Fruit fly (Drosophila melanogaster): ENCODE measurements around the gene CG42857.

DNA sequence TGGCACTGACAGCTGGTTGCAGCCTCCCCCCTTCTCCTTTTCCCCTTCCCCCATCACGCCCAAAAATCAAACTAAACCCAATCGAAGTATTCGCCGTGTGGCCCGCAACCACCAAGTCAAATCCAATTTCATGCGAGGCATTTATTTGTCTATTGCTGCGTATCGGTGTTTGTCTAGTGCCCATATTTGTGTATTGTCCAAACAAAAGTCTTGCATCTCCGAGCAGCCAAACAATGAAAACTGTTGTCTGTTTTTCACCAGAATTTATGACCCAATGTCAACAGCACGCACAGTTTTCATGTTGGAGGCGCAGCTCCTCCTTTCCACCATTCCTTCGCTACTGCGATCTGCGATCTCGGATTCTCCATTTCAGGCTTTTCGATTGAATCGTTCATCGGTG lies 49.0 kb upstream of the CG42857 start:
- no peak for TF ChIP-seq Abd-B (GFP tag; optimal IDR thresholded peaks at IDR 0.05)
- no peak for TF ChIP-seq tai (GFP tag; optimal IDR thresholded peaks at IDR 0.05)
- TF ChIP-seq Hnf4 (GFP tag; optimal IDR thresholded peaks at IDR 0.05) = no peak
- no peak for TF ChIP-seq psq (GFP tag; optimal IDR thresholded peaks at IDR 0.05)
- TF ChIP-seq usp (GFP tag; optimal IDR thresholded peaks at IDR 0.05) = no peak
- TF ChIP-seq sv (GFP tag; optimal IDR thresholded peaks at IDR 0.05) = no peak
- TF ChIP-seq Myc (optimal IDR thresholded peaks at IDR 0.05) = no peak
- no peak for TF ChIP-seq jim (GFP tag; optimal IDR thresholded peaks at IDR 0.05)
- no peak for TF ChIP-seq Hr83 (GFP tag; optimal IDR thresholded peaks at IDR 0.05; ENCODE audit: poor library complexity, severe bottlenecking)
- no peak for TF ChIP-seq Hr78 (GFP tag; optimal IDR thresholded peaks at IDR 0.05)
